Worm (Caenorhabditis elegans) whole organism, mixed stage, embryonic: ENCODE measurements around the gene F11D11.4.

Experiments used
- elt-3 ChIP-seq: fragments of 150-350 bp; optimal IDR thresholded peaks from 2 replicates; lab custom pipeline; 2014; ENCODE audit warnings: missing biosample characterization, missing genetic modification characterization
- nhr-2 ChIP-seq: fragments of 150-350 bp; optimal IDR thresholded peaks from 2 replicates; lab custom pipeline; 2014; ENCODE audit warnings: missing biosample characterization, missing genetic modification characterization
- nhr-237 ChIP-seq: fragments of 150-350 bp; optimal IDR thresholded peaks from 2 replicates; lab custom pipeline; 2014; ENCODE audit warnings: missing biosample characterization, missing genetic modification characterization
- ztf-11 ChIP-seq: fragments of 150-350 bp; optimal IDR thresholded peaks from 2 replicates; lab custom pipeline; 2014; ENCODE audit warnings: missing biosample characterization, missing genetic modification characterization

ce11 chrV:18803260-18803659 is 42.1 kb downstream of the F11D11.4 start, which contains the start of gene C54E10.10:
- TF ChIP-seq ztf-11 (tag; lab: Kevin White, UChicago) (no peak), nhr-237 (tag; lab: Kevin White, UChicago) (no peak), nhr-2 (no peak), elt-3 (tag; lab: Kevin White, UChicago) (no peak)
